Fruit fly (Drosophila melanogaster): ENCODE results near the gene Gcna.

Gcna gene

DNA sequence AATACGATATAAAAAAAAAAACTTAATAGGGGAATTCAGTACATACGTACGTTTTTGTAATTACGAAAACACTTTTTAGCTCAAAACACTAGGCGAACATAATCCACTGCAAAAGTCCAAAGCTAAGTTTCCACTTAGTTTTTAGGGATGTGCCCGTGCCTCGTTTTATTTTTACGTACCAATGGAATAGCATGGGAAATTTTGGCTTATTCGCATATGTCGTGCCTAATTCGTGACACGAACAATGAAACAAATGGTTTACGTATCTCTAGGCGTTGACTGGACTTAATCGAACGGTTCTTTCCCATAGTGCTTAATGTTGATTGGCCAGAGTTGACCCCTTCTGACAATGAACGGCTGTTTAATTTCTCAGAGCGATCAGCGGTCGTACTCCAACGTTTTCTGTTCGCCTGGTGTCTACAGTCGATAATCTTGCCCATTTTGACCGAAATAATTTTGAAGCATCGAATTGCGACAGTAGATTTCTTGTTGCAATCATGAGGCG is 14.0 kb upstream of the Gcna start, which contains the start of gene CG14818 (continued):
- TF ChIP-seq cyc (GFP tag; optimal IDR thresholded peaks at IDR 0.05) (peak; percentile 63), Hr4 (GFP tag; optimal IDR thresholded peaks at IDR 0.05) (no peak), eg (GFP tag; IDR thresholded peaks at IDR 0.05) (peak; percentile 79), salr (GFP tag; optimal IDR thresholded peaks at IDR 0.05) (no peak), CG3919 (GFP tag; optimal IDR thresholded peaks at IDR 0.05) (peak; percentile 65), CG1621 (tag; optimal IDR thresholded peaks at IDR 0.05) (peak; percentile 45), CG4318 (GFP tag; optimal IDR thresholded peaks at IDR 0.05) (no peak), CG6808 (GFP tag; optimal IDR thresholded peaks at IDR 0.05) (no peak), fkh (GFP tag; optimal IDR thresholded peaks at IDR 0.05) (no peak), OdsH (GFP tag; optimal IDR thresholded peaks at IDR 0.05) (no peak), Smox (GFP tag; optimal IDR thresholded peaks at IDR 0.05) (peak; percentile 64), Gug (GFP tag; IDR thresholded peaks at IDR 0.05) (peak; percentile 42), dac (GFP tag; optimal IDR thresholded peaks at IDR 0.05) (peak; percentile 39)

- TF ChIP-seq CG1621 (tag; optimal IDR thresholded peaks at IDR 0.05) (peak; percentile 53), lz (GFP tag; optimal IDR thresholded peaks at IDR 0.05) (peak; percentile 48), Eip75B (GFP tag; optimal IDR thresholded peaks at IDR 0.05) (no peak), Ets96B (tag; optimal IDR thresholded peaks at IDR 0.05) (peak; percentile 5), fd59A (GFP tag; optimal IDR thresholded peaks at IDR 0.05) (no peak), ss (GFP tag; optimal IDR thresholded peaks at IDR 0.05) (peak; percentile 62 to 82), CG11294 (GFP tag; IDR thresholded peaks at IDR 0.05) (no peak), Hr38 (GFP tag; optimal IDR thresholded peaks at IDR 0.05) (no peak), CG16779 (tag; optimal IDR thresholded peaks at IDR 0.05) (peak; percentile 61), Blimp-1 (GFP tag; optimal IDR thresholded peaks at IDR 0.05) (no peak), dsx (GFP tag; optimal IDR thresholded peaks at IDR 0.05; ENCODE audit: poor library complexity, severe bottlenecking) (peak; percentile 68), Ets21C (GFP tag; optimal IDR thresholded peaks at IDR 0.05) (no peak), CG34406 (GFP tag; optimal IDR thresholded peaks at IDR 0.05) (peak; percentile 71), Gug (GFP tag; IDR thresholded peaks at IDR 0.05) (no peak), esn (GFP tag; optimal IDR thresholded peaks at IDR 0.05) (peak; percentile 68), Eip78C (GFP tag) (peak; percentile 88), Eip93F (GFP tag; optimal IDR thresholded peaks at IDR 0.05) (no peak), Lpt (GFP tag; optimal IDR thresholded peaks at IDR 0.05) (no peak), Sox14 (GFP tag; optimal IDR thresholded peaks at IDR 0.05) (peak; percentile 53), net (GFP tag; optimal IDR thresholded peaks at IDR 0.05) (no peak), Hr39 (GFP tag; optimal IDR thresholded peaks at IDR 0.05) (no peak), topi (GFP tag; optimal IDR thresholded peaks at IDR 0.05) (peak; percentile 68), fd85E (GFP tag; optimal IDR thresholded peaks at IDR 0.05) (no peak), spab (GFP tag; optimal IDR thresholded peaks at IDR 0.05) (no peak), salr (GFP tag; optimal IDR thresholded peaks at IDR 0.05) (peak in 1 of 2 experiments; percentile 44), CG3032 (tag; optimal IDR thresholded peaks at IDR 0.05) (peak; percentile 30), CG8632 (GFP tag; optimal IDR thresholded peaks at IDR 0.05) (no peak), CG4318 (GFP tag; optimal IDR thresholded peaks at IDR 0.05) (no peak), dac (GFP tag; optimal IDR thresholded peaks at IDR 0.05) (no peak), CG11762 (GFP tag; optimal IDR thresholded peaks at IDR 0.05; ENCODE audit: insufficient read depth) (no peak), CG6808 (GFP tag; optimal IDR thresholded peaks at IDR 0.05) (no peak), Hr4 (GFP tag; optimal IDR thresholded peaks at IDR 0.05) (no peak), CG10631 (GFP tag; optimal IDR thresholded peaks at IDR 0.05) (no peak), CG9139 (GFP tag; optimal IDR thresholded peaks at IDR 0.05) (no peak), CG11902 (GFP tag; optimal IDR thresholded peaks at IDR 0.05) (no peak), CG7368 (GFP tag; optimal IDR thresholded peaks at IDR 0.05) (no peak), CG32006 (GFP tag; optimal IDR thresholded peaks at IDR 0.05) (no peak), CG6276 (GFP tag; optimal IDR thresholded peaks at IDR 0.05) (no peak), Smox (GFP tag; optimal IDR thresholded peaks at IDR 0.05) (no peak), CG31627 (GFP tag; optimal IDR thresholded peaks at IDR 0.05) (no peak), vri (GFP tag; optimal IDR thresholded peaks at IDR 0.05) (no peak), CG15336 (GFP tag; IDR thresholded peaks at IDR 0.05) (0 out of 2 replicates have a peak, but pooled peaks have one; percentile 21), OdsH (GFP tag; optimal IDR thresholded peaks at IDR 0.05) (no peak)
These were observed 11.6 kb upstream of the Gcna start, which contains the start of the genes CG14817 and CG14805 for dm6 chrX:1877107-1877736. Gene CG14817 (minus strand): TSS chrX:1877270. Gene CG14805 (plus strand): TSS chrX:1877317.

Measured in whole organism, prepupa.